Worm (Caenorhabditis elegans) whole organism, late embryonic: Measurements from ENCODE around the gene stim-1.
"Not testable (repeated sequence)": the region's sequence is repeated elsewhere in the genome, so short reads cannot be mapped to it uniquely, and the experiment has no call there.

Source experiments
- C08G9.2 ChIP-seq: sonication (generic microtip); optimal IDR thresholded peaks from 2 replicates; lab custom pipeline; 2016; ENCODE audit warnings: mild to moderate bottlenecking, missing genetic modification characterization, moderate library complexity, missing compliant biosample characterization
- K02D7.2 ChIP-seq: sonication (generic microtip); optimal IDR thresholded peaks from 2 replicates; lab custom pipeline; 2017; ENCODE audit warnings: mild to moderate bottlenecking, missing genetic modification characterization, missing compliant biosample characterization
- K09A11.1 ChIP-seq: sonication (generic microtip); optimal IDR thresholded peaks from 2 replicates; lab custom pipeline; 2017; ENCODE audit warnings: antibody characterized with exemption, mild to moderate bottlenecking, missing genetic modification characterization, missing compliant biosample characterization; ENCODE audit not compliant: insufficient read depth
- Y22D7AL.16 ChIP-seq: sonication (generic microtip); optimal IDR thresholded peaks from 2 replicates; lab custom pipeline; 2016; ENCODE audit warnings: missing genetic modification characterization, missing compliant biosample characterization
- ceh-14 ChIP-seq: sonication (generic microtip); optimal IDR thresholded peaks from 2 replicates; lab custom pipeline; 2016; ENCODE audit warnings: missing genotype, missing genetic modification characterization, missing compliant biosample characterization
- ceh-19 ChIP-seq: fragments of 200-800 bp; sonication (Bioruptor generic); optimal IDR thresholded peaks from 2 replicates; lab custom pipeline; 2018; ENCODE audit warnings: mild to moderate bottlenecking, missing genetic modification characterization, missing compliant biosample characterization
- ceh-22 ChIP-seq: sonication (generic microtip); optimal IDR thresholded peaks from 2 replicates; lab custom pipeline; 2017; ENCODE audit warnings: missing biosample characterization, missing genetic modification characterization
- ceh-31 ChIP-seq: sonication (generic microtip); optimal IDR thresholded peaks from 2 replicates; lab custom pipeline; 2016; ENCODE audit warnings: missing genetic modification characterization, missing compliant biosample characterization
- ceh-34 ChIP-seq: sonication (generic microtip); optimal IDR thresholded peaks from 2 replicates; lab custom pipeline; 2016; ENCODE audit warnings: mild to moderate bottlenecking, missing genetic modification characterization, missing compliant biosample characterization
- ceh-45 ChIP-seq: fragments of 200-800 bp; sonication (Bioruptor generic); IDR thresholded peaks from 2 replicates; pipeline ENCODE4 v1.3.6; 2022; ENCODE audit warnings: missing genetic modification reagents, missing genetic modification characterization, missing compliant biosample characterization
- ceh-48 ChIP-seq: sonication (generic microtip); optimal IDR thresholded peaks from 2 replicates; lab custom pipeline; 2016; ENCODE audit warnings: missing genetic modification characterization, inconsistent platforms, missing compliant biosample characterization
- ceh-9 ChIP-seq: sonication (generic microtip); optimal IDR thresholded peaks from 2 replicates; lab custom pipeline; 2016; ENCODE audit warnings: mild to moderate bottlenecking, missing genetic modification characterization, inconsistent platforms, missing compliant biosample characterization
- dve-1 ChIP-seq: sonication (generic microtip); optimal IDR thresholded peaks from 2 replicates; lab custom pipeline; 2017; ENCODE audit warnings: antibody characterized with exemption, mild to moderate bottlenecking, missing genetic modification characterization, missing compliant biosample characterization
- elt-2 ChIP-seq: sonication (generic microtip); optimal IDR thresholded peaks from 2 replicates; lab custom pipeline; 2016; ENCODE audit warnings: missing genetic modification reagents, missing genetic modification characterization, missing compliant biosample characterization
- fkh-10 ChIP-seq: fragments of 150-350 bp; optimal IDR thresholded peaks from 2 replicates; lab custom pipeline; 2014; ENCODE audit warnings: missing biosample characterization, missing genetic modification reagents, missing genetic modification characterization
- gmeb-2 ChIP-seq: sonication (generic microtip); optimal IDR thresholded peaks from 2 replicates; lab custom pipeline; 2016; ENCODE audit warnings: missing genetic modification characterization, inconsistent platforms, missing compliant biosample characterization
- hlh-13 ChIP-seq: fragments of 200-800 bp; sonication (Bioruptor generic); optimal IDR thresholded peaks from 2 replicates; lab custom pipeline; 2018; ENCODE audit warnings: mild to moderate bottlenecking, missing genetic modification characterization, missing compliant biosample characterization
- hlh-15 ChIP-seq: sonication (generic microtip); optimal IDR thresholded peaks from 2 replicates; lab custom pipeline; 2016; ENCODE audit warnings: missing genetic modification characterization, missing compliant biosample characterization
- hlh-30 ChIP-seq: sonication (generic microtip); optimal IDR thresholded peaks from 2 replicates; lab custom pipeline; 2017; ENCODE audit warnings: antibody characterized with exemption, missing genetic modification characterization, missing compliant biosample characterization; ENCODE audit not compliant: insufficient read depth
- hlh-6 ChIP-seq: sonication (generic microtip); optimal IDR thresholded peaks from 2 replicates; lab custom pipeline; 2016; ENCODE audit warnings: missing genotype, missing genetic modification characterization, missing compliant biosample characterization
- hlh-8 ChIP-seq: sonication (generic microtip); optimal IDR thresholded peaks from 2 replicates; lab custom pipeline; 2016; ENCODE audit warnings: missing genotype, missing genetic modification characterization, missing compliant biosample characterization
- lim-6 ChIP-seq: sonication (generic microtip); optimal IDR thresholded peaks from 2 replicates; lab custom pipeline; 2016; ENCODE audit warnings: missing genetic modification characterization, missing compliant biosample characterization
- madf-2 ChIP-seq: sonication (generic microtip); optimal IDR thresholded peaks from 2 replicates; lab custom pipeline; 2017; ENCODE audit warnings: missing genetic modification characterization, missing compliant biosample characterization
- nhr-11 ChIP-seq: fragments of 150-350 bp; optimal IDR thresholded peaks from 2 replicates; lab custom pipeline; 2014; ENCODE audit warnings: missing biosample characterization, missing genetic modification characterization
- pha-4 ChIP-seq: fragments of 150-350 bp; optimal IDR thresholded peaks from 2 replicates; lab custom pipeline; 2018; ENCODE audit warnings: missing biosample characterization, missing genetic modification reagents, missing genetic modification characterization
- pros-1 ChIP-seq: fragments of 150-350 bp; optimal IDR thresholded peaks from 2 replicates; lab custom pipeline; 2014; ENCODE audit warnings: missing biosample characterization, missing genetic modification reagents, missing genetic modification characterization
- ref-2 ChIP-seq: sonication (generic microtip); optimal IDR thresholded peaks from 2 replicates; lab custom pipeline; 2016; ENCODE audit warnings: missing genetic modification characterization, missing compliant biosample characterization
- rnt-1 ChIP-seq: sonication (generic microtip); optimal IDR thresholded peaks from 2 replicates; lab custom pipeline; 2016; ENCODE audit warnings: missing genetic modification characterization, missing compliant biosample characterization
- sox-4 ChIP-seq: sonication (generic microtip); optimal IDR thresholded peaks from 2 replicates; lab custom pipeline; 2017; ENCODE audit warnings: mild to moderate bottlenecking, missing genetic modification characterization, inconsistent platforms, missing compliant biosample characterization
- unc-3 ChIP-seq, 2 experiments: fragments of 200-800 bp in 1 of 2; sonication (Bioruptor generic) in 1 of 2; sonication (generic microtip) in 1 of 2; conservative IDR thresholded peaks in 1 of 2; optimal IDR thresholded peaks in 1 of 2; 2 replicates each; pipeline versions ENCODE4 v1.3.6 to Lab custom; 2016 to 2022; ENCODE audit warnings: missing compliant biosample characterization in 2 of 2, missing genetic modification characterization in 2 of 2, missing genetic modification reagents in 1 of 2
- zip-5 ChIP-seq: sonication (generic microtip); optimal IDR thresholded peaks from 2 replicates; lab custom pipeline; 2016; ENCODE audit warnings: missing genetic modification characterization, missing compliant biosample characterization
- ztf-16 ChIP-seq: sonication (generic microtip); optimal IDR thresholded peaks from 2 replicates; lab custom pipeline; 2017; ENCODE audit warnings: missing genetic modification characterization, missing compliant biosample characterization

stim-1 gene

ce11 chrIII:432988-433387 lies 14.4 kb upstream of the stim-1 start (continued):
- TF ChIP-seq ceh-14 (peak; percentile 20), ceh-31 (tag; lab: Kevin White, UChicago) (peak; percentile 26), pros-1 (tag; lab: Kevin White, UChicago) (peak; percentile 54), lim-6 (tag; lab: Kevin White, UChicago) (no peak)

- TF ChIP-seq ceh-14 (no peak), ceh-19 (GFP tag; lab: Kevin White, UChicago) (no peak), pha-4 (tag; lab: Kevin White, UChicago) (no peak), hlh-8 (tag; lab: Kevin White, UChicago) (no peak), Y22D7AL.16 (tag; lab: Kevin White, UChicago) (no peak), hlh-6 (tag; lab: Kevin White, UChicago) (no peak), K02D7.2 (no peak), zip-5 (tag; lab: Kevin White, UChicago) (no peak), fkh-10 (GFP tag; lab: Kevin White, UChicago) (no peak), lim-6 (tag; lab: Kevin White, UChicago) (no peak), ceh-9 (tag; lab: Kevin White, UChicago) (no peak), elt-2 (tag; lab: Kevin White, UChicago) (no peak), hlh-13 (no peak), hlh-15 (tag; lab: Kevin White, UChicago) (no peak), K09A11.1 (tag; lab: Kevin White, UChicago) (no peak), pros-1 (tag; lab: Kevin White, UChicago) (no peak), nhr-11 (tag; lab: Kevin White, UChicago) (no peak), rnt-1 (no peak)
Observed at ce11 chrIII:429038-429437, 10.5 kb upstream of the stim-1 start, which contains the start of gene cec-8. TSS of gene cec-8 (plus strand) at chrIII:429338.

DNA sequence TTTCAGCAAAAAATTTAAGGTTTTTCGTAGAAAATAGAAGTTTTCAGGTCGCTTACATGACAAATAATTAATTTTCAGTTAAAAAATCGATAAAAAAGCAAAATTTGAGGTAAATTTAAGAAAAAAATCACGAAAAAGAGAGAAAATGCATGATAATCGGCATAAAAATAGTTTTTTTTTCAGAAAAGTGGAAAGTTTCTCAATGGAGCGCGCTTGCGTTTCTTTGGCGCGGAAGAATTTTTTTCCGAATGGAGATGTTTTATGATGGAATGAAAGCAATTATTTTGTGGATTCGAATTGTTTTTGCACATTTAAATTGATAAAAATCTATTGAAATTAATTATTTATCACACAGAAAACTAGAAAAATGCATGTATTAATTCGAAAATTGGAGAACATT lies 5.3 kb upstream of the stim-1 start:
- TF ChIP-seq pros-1 (tag; lab: Kevin White, UChicago) (no peak), ref-2 (tag; lab: Kevin White, UChicago) (no peak), ztf-16 (tag; lab: Kevin White, UChicago) (no peak), K09A11.1 (tag; lab: Kevin White, UChicago) (no peak), madf-2 (tag; lab: Kevin White, UChicago) (no peak), C08G9.2 (no peak)

DNA sequence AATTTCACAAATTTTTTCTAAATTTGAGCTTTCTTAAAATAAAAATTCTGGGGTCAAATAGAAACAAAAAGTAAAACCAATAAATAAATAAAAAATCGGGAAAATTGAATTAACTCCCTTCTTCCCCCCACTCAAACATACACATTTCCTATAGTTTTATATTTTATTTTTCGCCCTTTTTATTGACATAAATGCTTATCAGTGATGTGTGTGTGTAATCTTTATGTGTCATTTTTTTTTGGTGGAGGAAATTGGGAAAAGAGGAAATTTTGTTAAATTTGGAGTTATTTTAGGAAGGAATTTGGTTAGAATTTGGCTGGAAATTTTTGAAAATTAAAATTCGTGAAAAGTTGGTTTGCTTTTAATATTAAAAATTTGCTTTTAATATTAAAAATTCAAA lies 4.0 kb upstream of the stim-1 start:
- no peak for TF ChIP-seq dve-1 (tag; lab: Kevin White, UChicago)
- no peak for TF ChIP-seq ref-2 (tag; lab: Kevin White, UChicago)
- peak; percentile 28 for TF ChIP-seq elt-2 (tag; lab: Kevin White, UChicago)
- TF ChIP-seq ceh-34 (tag; lab: Kevin White, UChicago), result no peak
- no peak for TF ChIP-seq ceh-48 (tag; lab: Kevin White, UChicago)
- TF ChIP-seq hlh-6 (tag; lab: Kevin White, UChicago), result no peak
- no peak for TF ChIP-seq ceh-22 (tag; lab: Kevin White, UChicago)

DNA sequence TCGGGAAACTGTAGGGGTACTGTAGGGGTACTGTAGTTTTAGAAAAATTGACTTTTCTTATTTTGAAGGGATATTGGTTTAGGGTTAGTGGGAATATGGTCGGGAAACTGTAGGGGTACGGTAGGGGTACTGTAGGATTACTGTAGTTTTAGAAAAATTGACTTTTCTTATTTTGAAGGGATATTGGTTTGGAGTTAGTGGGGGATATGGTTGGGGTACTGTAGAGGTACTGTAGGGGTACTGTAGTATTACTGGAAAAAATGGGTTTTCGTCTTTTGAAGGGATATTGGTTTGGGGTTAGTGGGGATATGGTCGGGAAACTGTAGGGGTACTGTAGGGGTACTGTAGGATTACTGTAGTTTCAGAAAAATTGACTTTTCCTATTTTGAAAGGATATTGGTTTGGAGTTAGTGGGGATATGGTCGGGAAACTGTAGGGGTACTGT lies 3.2 kb downstream of the stim-1 start:
- peak; percentile 71 for TF ChIP-seq ceh-45 (GFP tag; lab: Robert Waterston, UW)
- peak; percentile 37; the same call in 1 of the 2 replicates for TF ChIP-seq unc-3 (GFP tag; conservative IDR thresholded peaks at IDR 0.05; lab: Robert Waterston, UW)
- not testable (repeated sequence) for TF ChIP-seq unc-3 (tag; optimal IDR thresholded peaks at IDR 0.05; lab: Kevin White, UChicago)

DNA sequence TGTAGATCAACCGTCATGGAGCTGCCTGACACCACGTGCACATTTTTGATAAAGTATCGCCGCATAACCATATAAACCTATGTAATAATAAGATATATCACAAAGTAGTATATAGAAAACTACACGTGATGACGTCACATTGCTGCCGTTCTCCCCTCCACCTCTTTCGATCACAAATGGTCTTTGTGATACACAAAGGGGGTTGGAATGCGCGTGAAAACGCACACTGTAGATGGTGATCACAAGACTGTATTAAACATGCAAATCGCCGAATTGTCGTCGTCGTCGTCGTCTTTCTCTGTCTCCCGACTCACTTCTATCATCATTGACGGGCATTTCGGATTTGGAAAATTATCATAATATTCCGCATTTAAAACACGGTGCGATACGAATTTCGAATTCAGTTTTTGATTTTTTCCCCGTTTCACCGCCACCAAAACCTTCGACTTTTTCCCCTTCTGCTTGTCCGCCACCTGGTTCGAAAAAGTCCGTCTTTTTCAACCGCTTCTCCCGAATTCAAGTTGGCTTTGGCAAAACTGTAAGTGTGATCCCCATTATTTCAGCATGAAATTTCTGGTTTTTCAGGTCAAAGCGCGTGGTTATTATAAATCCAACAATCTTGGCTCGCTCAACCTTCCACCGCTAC lies 16.3 kb downstream of the stim-1 start, which contains the start of the genes Y55B1BL.1 and Y55B1BL.2:
TSS of gene Y55B1BL.1 (plus strand) at position 217 of the 646 bp plus-strand sequence.
TSS of gene Y55B1BL.2 (plus strand) at position 596 of the 646 bp plus-strand sequence.
- TF ChIP-seq gmeb-2 (no peak), sox-4 (tag; lab: Kevin White, UChicago) (no peak), hlh-30 (tag; lab: Kevin White, UChicago) (peak; percentile 45)
